Worm (Caenorhabditis elegans) whole organism, L4 larva: Measurements from ENCODE around the gene glb-11.

Experiments used
- F10B5.3 ChIP-seq: sonication (generic microtip); optimal IDR thresholded peaks from 2 replicates; lab custom pipeline; 2016; ENCODE audit warnings: mild to moderate bottlenecking, missing genetic modification characterization, missing compliant biosample characterization
- F37D6.2 ChIP-seq: sonication (generic microtip); optimal IDR thresholded peaks from 2 replicates; lab custom pipeline; 2016; ENCODE audit warnings: mild to moderate bottlenecking, missing genetic modification characterization, missing compliant biosample characterization
- T26A8.4 ChIP-seq: fragments of 200-800 bp; sonication (Bioruptor generic); IDR thresholded peaks from 2 replicates; pipeline ENCODE4 v1.3.6; 2022; ENCODE audit warnings: missing genetic modification characterization, missing compliant biosample characterization
- Y105C5A.15 ChIP-seq: fragments of 200-800 bp; sonication (Bioruptor generic); IDR thresholded peaks from 2 replicates; pipeline ENCODE4 v1.3.6; 2022; ENCODE audit warnings: missing genetic modification characterization, missing compliant biosample characterization
- Y48G9A.11 ChIP-seq: fragments of 200-800 bp; sonication (Bioruptor generic); IDR thresholded peaks from 2 replicates; pipeline ENCODE4 v1.3.6; 2022; ENCODE audit warnings: missing genetic modification reagents, missing genetic modification characterization, missing compliant biosample characterization
- ZK546.5 ChIP-seq, 2 experiments: sonication (generic microtip); optimal IDR thresholded peaks; 2 replicates each; lab custom pipeline; 2017; ENCODE audit warnings: missing biosample characterization in 2 of 2, missing genetic modification characterization in 2 of 2
- aha-1 ChIP-seq: fragments of 150-350 bp; peaks from one replicate; lab custom pipeline; 2014; ENCODE audit warnings: missing biosample characterization, missing genetic modification characterization
- ama-1 ChIP-seq: fragments of 150-350 bp; optimal IDR thresholded peaks from 2 replicates; lab custom pipeline; 2014; ENCODE audit warnings: inconsistent platforms, mixed read lengths
- arid-1 ChIP-seq: fragments of 200-800 bp; sonication (Bioruptor generic); conservative IDR thresholded peaks from 2 replicates; pipeline ENCODE4 v1.3.6; 2022; ENCODE audit warnings: missing genetic modification reagents, missing genetic modification characterization, missing compliant biosample characterization
- attf-4 ChIP-seq: sonication (generic microtip); optimal IDR thresholded peaks from 3 replicates; lab custom pipeline; 2017; ENCODE audit warnings: missing biosample characterization, missing genetic modification characterization
- ceh-28 ChIP-seq: fragments of 150-350 bp; optimal IDR thresholded peaks from 2 replicates; lab custom pipeline; 2014; ENCODE audit warnings: missing biosample characterization, missing genetic modification reagents, missing genetic modification characterization
- ctbp-1 ChIP-seq: fragments of 200-800 bp; sonication (Bioruptor generic); IDR thresholded peaks from 2 replicates; pipeline ENCODE4 v1.3.6; 2022; ENCODE audit warnings: missing genetic modification reagents, missing genetic modification characterization, missing compliant biosample characterization
- daf-16 ChIP-seq, 3 experiments: sonication (generic microtip); optimal IDR thresholded peaks; 2 replicates each; lab custom pipeline; 2016 to 2017; ENCODE audit warnings: missing genetic modification characterization in 3 of 3, missing genetic modification reagents in 3 of 3, mild to moderate bottlenecking in 2 of 3, missing compliant biosample characterization in 2 of 3, missing biosample characterization in 1 of 3, moderate library complexity in 1 of 3
- dmd-6 ChIP-seq: fragments of 200-800 bp; sonication (Bioruptor generic); IDR thresholded peaks from 2 replicates; pipeline ENCODE4 v1.3.6; 2022; ENCODE audit warnings: missing genetic modification reagents, missing genetic modification characterization, missing compliant biosample characterization
- dmd-8 ChIP-seq: fragments of 200-800 bp; sonication (Bioruptor generic); IDR thresholded peaks from 2 replicates; pipeline ENCODE4 v1.3.6; 2022; ENCODE audit warnings: missing genetic modification characterization, missing compliant biosample characterization
- dmd-9 ChIP-seq: fragments of 200-800 bp; sonication (Bioruptor generic); IDR thresholded peaks from 2 replicates; pipeline ENCODE4 v1.3.6; 2022; ENCODE audit warnings: missing genetic modification reagents, missing genetic modification characterization, missing compliant biosample characterization
- dve-1 ChIP-seq: sonication (generic microtip); optimal IDR thresholded peaks from 2 replicates; lab custom pipeline; 2017; ENCODE audit warnings: antibody characterized with exemption, mild to moderate bottlenecking, missing genetic modification characterization, missing compliant biosample characterization; ENCODE audit not compliant: insufficient read depth
- egl-43 ChIP-seq: fragments of 200-800 bp; sonication (Bioruptor generic); IDR thresholded peaks from 2 replicates; pipeline ENCODE4 v1.3.6; 2022; ENCODE audit warnings: missing genetic modification reagents, missing genetic modification characterization, missing compliant biosample characterization
- fkh-10 ChIP-seq: fragments of 150-350 bp; optimal IDR thresholded peaks from 2 replicates; lab custom pipeline; 2014; ENCODE audit warnings: missing biosample characterization, missing genetic modification reagents, missing genetic modification characterization
- fos-1 ChIP-seq: fragments of 150-350 bp; optimal IDR thresholded peaks from 2 replicates; lab custom pipeline; 2014; ENCODE audit warnings: missing biosample characterization, missing genetic modification characterization
- gei-8 ChIP-seq: fragments of 200-800 bp; sonication (Bioruptor generic); optimal IDR thresholded peaks from 2 replicates; lab custom pipeline; 2018; ENCODE audit warnings: mild to moderate bottlenecking, missing genetic modification characterization, missing compliant biosample characterization
- hmg-1.1 ChIP-seq: fragments of 200-800 bp; sonication (Bioruptor generic); IDR thresholded peaks from 2 replicates; pipeline ENCODE4 v1.3.6; 2022; ENCODE audit warnings: missing genetic modification reagents, missing genetic modification characterization, missing compliant biosample characterization
- lim-7 ChIP-seq: fragments of 200-800 bp; sonication (Bioruptor generic); IDR thresholded peaks from 2 replicates; pipeline ENCODE4 v1.3.6; 2022; ENCODE audit warnings: missing genetic modification characterization, missing compliant biosample characterization
- lir-3 ChIP-seq: sonication (generic microtip); optimal IDR thresholded peaks from 2 replicates; lab custom pipeline; 2016; ENCODE audit warnings: mild to moderate bottlenecking, missing genetic modification characterization, missing compliant biosample characterization
- lsy-2 ChIP-seq, 2 experiments: fragments of 150-350 bp in 1 of 2; sonication (generic microtip) in 1 of 2; optimal IDR thresholded peaks; 2 replicates each; lab custom pipeline; 2014 to 2017; ENCODE audit warnings: missing biosample characterization in 2 of 2, missing genetic modification characterization in 2 of 2
- madf-5 ChIP-seq, 2 experiments: fragments of 200-800 bp; sonication (Bioruptor generic); IDR thresholded peaks; 2 replicates each; pipeline ENCODE4 v1.3.6; 2022; ENCODE audit warnings: missing compliant biosample characterization in 2 of 2, missing genetic modification characterization in 2 of 2
- mdl-1 ChIP-seq, 2 experiments: fragments of 150-350 bp in 1 of 2; sonication (generic microtip) in 1 of 2; optimal IDR thresholded peaks; 2 replicates each; lab custom pipeline; 2014 to 2017; ENCODE audit warnings: missing biosample characterization in 2 of 2, missing genetic modification characterization in 2 of 2
- mep-1 ChIP-seq: fragments of 150-350 bp; sonication (generic microtip); optimal IDR thresholded peaks from 3 replicates; lab custom pipeline; 2014; ENCODE audit warnings: missing biosample characterization, missing genetic modification characterization
- mxl-2 ChIP-seq: fragments of 200-800 bp; sonication (Bioruptor generic); conservative IDR thresholded peaks from 2 replicates; pipeline ENCODE4 v1.3.6; 2022; ENCODE audit warnings: missing genetic modification reagents, missing genetic modification characterization, missing compliant biosample characterization
- mxl-3 ChIP-seq: fragments of 200-800 bp; sonication (Bioruptor generic); optimal IDR thresholded peaks from 2 replicates; lab custom pipeline; 2018; ENCODE audit warnings: mild to moderate bottlenecking, missing genetic modification characterization, missing compliant biosample characterization
- nhr-10 ChIP-seq: fragments of 150-350 bp; optimal IDR thresholded peaks from 2 replicates; lab custom pipeline; 2014; ENCODE audit warnings: missing biosample characterization, missing genetic modification characterization
- nhr-28 ChIP-seq: fragments of 150-350 bp; optimal IDR thresholded peaks from 2 replicates; lab custom pipeline; 2014; ENCODE audit warnings: missing biosample characterization, missing genetic modification characterization
- nhr-41 ChIP-seq: fragments of 200-800 bp; sonication (Bioruptor generic); IDR thresholded peaks from 2 replicates; pipeline ENCODE4 v1.3.6; 2022; ENCODE audit warnings: missing genetic modification reagents, missing genetic modification characterization, missing compliant biosample characterization
- nhr-77 ChIP-seq: fragments of 150-350 bp; optimal IDR thresholded peaks from 2 replicates; lab custom pipeline; 2014; ENCODE audit warnings: missing biosample characterization, missing genetic modification characterization
- pha-4 ChIP-seq, 2 experiments: fragments of 150-350 bp in 1 of 2; fragments of 200-800 bp in 1 of 2; sonication (Bioruptor generic) in 1 of 2; IDR thresholded peaks in 1 of 2; optimal IDR thresholded peaks in 1 of 2; 2 replicates each; pipeline versions ENCODE4 v1.3.6 to Lab custom; 2014 to 2022; ENCODE audit warnings: missing genetic modification characterization in 2 of 2, missing genetic modification reagents in 2 of 2, missing biosample characterization in 1 of 2, missing compliant biosample characterization in 1 of 2
- pqm-1 ChIP-seq: sonication (generic microtip); optimal IDR thresholded peaks from 2 replicates; lab custom pipeline; 2017; ENCODE audit warnings: missing biosample characterization, missing genetic modification characterization
- snpc-1.2 ChIP-seq: fragments of 200-800 bp; sonication (Bioruptor generic); IDR thresholded peaks from 2 replicates; pipeline ENCODE4 v1.3.6; 2022; ENCODE audit warnings: missing genetic modification reagents, missing genetic modification characterization, missing compliant biosample characterization
- snpc-4 ChIP-seq: fragments of 150-350 bp; optimal IDR thresholded peaks from 2 replicates; lab custom pipeline; 2014; ENCODE audit warnings: missing biosample characterization, missing genetic modification characterization
- spr-1 ChIP-seq: sonication (generic microtip); optimal IDR thresholded peaks from 2 replicates; lab custom pipeline; 2016; ENCODE audit warnings: mild to moderate bottlenecking, missing genetic modification characterization, missing compliant biosample characterization
- tra-1 ChIP-seq: fragments of 200-800 bp; sonication (Bioruptor generic); IDR thresholded peaks from 2 replicates; pipeline ENCODE4 v1.3.6; 2022; ENCODE audit warnings: missing genetic modification reagents, missing genetic modification characterization, missing compliant biosample characterization
- unc-62 ChIP-seq, 3 experiments: fragments of 150-350 bp in 1 of 3; sonication (generic microtip); optimal IDR thresholded peaks in 2 of 3; peaks in 1 of 3; 1 replicate in 1 of 3; 2 replicates in 2 of 3; lab custom pipeline; 2014 to 2017; ENCODE audit warnings: missing biosample characterization in 3 of 3, missing genetic modification characterization in 3 of 3, missing genetic modification reagents in 3 of 3, missing genotype in 1 of 3
- zag-1 ChIP-seq: fragments of 150-350 bp; optimal IDR thresholded peaks from 2 replicates; lab custom pipeline; 2014; ENCODE audit warnings: missing biosample characterization, missing genetic modification characterization
- zfp-2 ChIP-seq: sonication (generic microtip); optimal IDR thresholded peaks from 2 replicates; lab custom pipeline; 2016; ENCODE audit warnings: mild to moderate bottlenecking, missing genetic modification characterization, missing compliant biosample characterization
- zip-11 ChIP-seq: fragments of 200-800 bp; sonication (Bioruptor generic); IDR thresholded peaks from 2 replicates; pipeline ENCODE4 v1.3.6; 2022; ENCODE audit warnings: missing genetic modification characterization, missing compliant biosample characterization
- ztf-7 ChIP-seq: fragments of 150-350 bp; optimal IDR thresholded peaks from 2 replicates; lab custom pipeline; 2014; ENCODE audit warnings: missing biosample characterization, missing genetic modification characterization

The glb-11 gene

ce11 chrIII:4019801-4020200 is 27.8 kb upstream of the glb-11 start, which contains the start of gene snpc-3.4 (continued):
- TF ChIP-seq snpc-1.2: peak; percentile 44; the same call in 1 of the 2 replicates
- TF ChIP-seq, all 104 proteins: peak for 29

- no peak for TF ChIP-seq ceh-28 (tag; lab: Kevin White, UChicago)
- no peak for TF ChIP-seq ctbp-1 (GFP tag; lab: Robert Waterston, UW)
- no peak for TF ChIP-seq daf-16 (GFP tag; optimal IDR thresholded peaks at IDR 0.05; lab: Kevin White, UChicago)
- peak; percentile 52 for TF ChIP-seq daf-16 (tag; optimal IDR thresholded peaks at IDR 0.05; lab: Kevin White, UChicago)
- peak; percentile 97 for TF ChIP-seq aha-1 (tag; lab: Kevin White, UChicago)
- TF ChIP-seq tra-1: 0 out of 2 replicates have a peak, but pooled peaks have one; percentile 12
- no peak for TF ChIP-seq nhr-10 (tag; lab: Kevin White, UChicago)
- TF ChIP-seq fkh-10: no peak
- TF ChIP-seq arid-1 (GFP tag; lab: Robert Waterston, UW): no peak
- TF ChIP-seq zip-11: no peak
- TF ChIP-seq dmd-6 (GFP tag; lab: Robert Waterston, UW): peak; percentile 11; the same call in 1 of the 2 replicates
- no peak for TF ChIP-seq attf-4 (tag; lab: Kevin White, UChicago)
- 0 out of 4 replicates have a peak, but pooled peaks of 1 of the 2 experiments have one; percentile 28 for TF ChIP-seq madf-5 (GFP tag; IDR thresholded peaks at IDR 0.05; lab: Robert Waterston, UW)
- TF ChIP-seq ama-1: no peak
- no peak for TF ChIP-seq Y105C5A.15 (GFP tag; lab: Robert Waterston, UW)
- no peak for TF ChIP-seq ZK546.5 (tag; optimal IDR thresholded peaks at IDR 0.05; lab: Kevin White, UChicago)
- TF ChIP-seq mxl-3 (GFP tag; lab: Kevin White, UChicago): peak; percentile 55
- 0 out of 2 replicates have a peak, but pooled peaks have one; percentile 34 for TF ChIP-seq egl-43 (GFP tag; lab: Robert Waterston, UW)
- no peak for TF ChIP-seq dve-1 (tag; lab: Kevin White, UChicago)
- no peak for TF ChIP-seq zag-1 (tag; lab: Kevin White, UChicago)
- TF ChIP-seq mxl-2: no peak
- no peak for TF ChIP-seq Y48G9A.11 (GFP tag; lab: Robert Waterston, UW)
- TF ChIP-seq hmg-1.1: 0 out of 2 replicates have a peak, but pooled peaks have one; percentile 24
- TF ChIP-seq snpc-4: no peak
- TF ChIP-seq nhr-77: no peak
- peak; percentile 56 for TF ChIP-seq nhr-28 (tag; lab: Kevin White, UChicago)
- no peak for TF ChIP-seq T26A8.4 (GFP tag; lab: Robert Waterston, UW)
- 0 out of 2 replicates have a peak, but pooled peaks have one; percentile 25 for TF ChIP-seq lim-7 (GFP tag; lab: Robert Waterston, UW)
- TF ChIP-seq unc-62 (GFP tag; optimal IDR thresholded peaks at IDR 0.05 in 1 of 2; lab: Kevin White, UChicago): peak in 1 of 2 experiments; percentile 95
- TF ChIP-seq unc-62 (tag; optimal IDR thresholded peaks at IDR 0.05; lab: Kevin White, UChicago): no peak
- no peak for TF ChIP-seq dmd-9 (GFP tag; lab: Robert Waterston, UW)
- TF ChIP-seq F37D6.2 (tag; lab: Kevin White, UChicago): no peak
- peak in 1 of 2 experiments; percentile 22 for TF ChIP-seq lsy-2 (tag; optimal IDR thresholded peaks at IDR 0.05; lab: Kevin White, UChicago)
- TF ChIP-seq mdl-1 (tag; optimal IDR thresholded peaks at IDR 0.05; lab: Kevin White, UChicago): no peak
- TF ChIP-seq gei-8 (GFP tag; lab: Kevin White, UChicago): no peak
- peak; percentile 52 for TF ChIP-seq mep-1 (tag; lab: Kevin White, UChicago)
- no peak for TF ChIP-seq pha-4 (GFP tag; IDR thresholded peaks at IDR 0.05; lab: Robert Waterston, UW)
- no peak for TF ChIP-seq pha-4 (tag; optimal IDR thresholded peaks at IDR 0.05; lab: Kevin White, UChicago)
- TF ChIP-seq pqm-1 (tag; lab: Kevin White, UChicago): peak; percentile 72
- TF ChIP-seq F10B5.3 (tag; lab: Kevin White, UChicago): no peak
- TF ChIP-seq lir-3: no peak
- TF ChIP-seq zfp-2 (tag; lab: Kevin White, UChicago): no peak
- no peak for TF ChIP-seq fos-1 (tag; lab: Kevin White, UChicago)
- no peak for TF ChIP-seq ztf-7 (tag; lab: Kevin White, UChicago)
- TF ChIP-seq nhr-41 (GFP tag; lab: Robert Waterston, UW): no peak; the same call in 1 of the 2 replicates
- TF ChIP-seq snpc-1.2: no peak
- TF ChIP-seq spr-1 (tag; lab: Kevin White, UChicago): no peak
- TF ChIP-seq dmd-8: no peak
These were observed 26.9 kb upstream of the glb-11 start for ce11 chrIII:4018591-4019580.
